Fruit fly (Drosophila melanogaster): Measurements from ENCODE around the gene Tsp26A.
A peak's percentile ranks its signal among the peaks of the same experiment; 100 is the strongest.

Gene Tsp26A

DNA sequence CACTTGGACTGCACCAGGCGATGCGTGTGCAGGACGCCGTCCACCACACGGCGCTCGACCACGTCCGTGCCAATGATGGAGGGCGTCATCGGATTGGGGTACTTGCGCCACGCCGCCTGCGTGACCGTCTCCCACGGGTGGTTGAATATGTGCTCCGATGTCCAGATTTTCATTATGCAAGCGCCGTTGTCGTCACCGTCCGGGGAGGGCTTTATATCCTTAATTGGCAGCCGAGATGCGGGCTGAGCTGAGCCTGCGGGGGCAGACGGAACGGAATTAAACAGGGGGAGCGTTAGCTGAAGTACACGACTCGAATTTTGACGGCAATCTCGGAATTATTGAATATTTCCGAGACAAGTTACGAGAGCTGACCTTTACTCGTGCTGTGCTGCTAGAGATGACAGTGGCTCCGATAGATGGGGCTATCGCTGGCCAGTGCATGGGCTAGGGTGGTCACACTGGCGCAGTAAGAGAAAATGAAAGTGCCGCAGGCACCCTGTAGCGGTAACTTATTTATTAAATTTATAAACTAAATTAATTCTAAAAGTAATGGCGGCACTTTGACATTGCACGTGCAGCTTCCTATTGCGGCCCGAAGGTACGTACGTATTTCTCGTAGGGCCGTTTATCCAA, 47.6 kb downstream of the Tsp26A start, which contains the start of gene IPIP (continued):
- TF ChIP-seq tap (tag; optimal IDR thresholded peaks at IDR 0.05) (no peak), eve (GFP tag; optimal IDR thresholded peaks at IDR 0.05) (no peak), Med (GFP tag) (peak; percentile 91), dpn (GFP tag; optimal IDR thresholded peaks at IDR 0.05) (peak; percentile 7 to 29), CG10321 (GFP tag; IDR thresholded peaks at IDR 0.05) (no peak), CG2120 (GFP tag; optimal IDR thresholded peaks at IDR 0.05) (peak; percentile 55), her (GFP tag; optimal IDR thresholded peaks at IDR 0.05) (peak; percentile 2), Spps (tag; optimal IDR thresholded peaks at IDR 0.05) (no peak), jigr1 (GFP tag; IDR thresholded peaks at IDR 0.05) (no peak; the same call in 2 of the 3 replicates), ttk (GFP tag; IDR thresholded peaks at IDR 0.05) (no peak; the same call in 1 of the 2 replicates), CG31388 (GFP tag; optimal IDR thresholded peaks at IDR 0.05) (no peak), CG8359 (GFP tag; optimal IDR thresholded peaks at IDR 0.05; ENCODE audit: borderline replicate concordance) (no peak), CG2116 (GFP tag; optimal IDR thresholded peaks at IDR 0.05) (peak; percentile 10), pnt (GFP tag; optimal IDR thresholded peaks at IDR 0.05) (no peak), CG13894 (tag; optimal IDR thresholded peaks at IDR 0.05) (no peak), CG8924 (tag; optimal IDR thresholded peaks at IDR 0.05) (peak; percentile 17), CG4707 (GFP tag; optimal IDR thresholded peaks at IDR 0.05) (no peak), trh (GFP tag; optimal IDR thresholded peaks at IDR 0.05) (no peak), CG33213 (GFP tag; optimal IDR thresholded peaks at IDR 0.05) (peak; percentile 13), stwl (tag; optimal IDR thresholded peaks at IDR 0.05) (peak; percentile 79), lmd (GFP tag; IDR thresholded peaks at IDR 0.05) (peak; percentile 49; the same call in 1 of the 2 replicates), slou (GFP tag; optimal IDR thresholded peaks at IDR 0.05) (no peak), kah (GFP tag; optimal IDR thresholded peaks at IDR 0.05) (no peak), toy (GFP tag; IDR thresholded peaks at IDR 0.05) (no peak), ssp (GFP tag; IDR thresholded peaks at IDR 0.05) (no peak), CG2889 (GFP tag; IDR thresholded peaks at IDR 0.05) (no peak), run (tag; optimal IDR thresholded peaks at IDR 0.05) (no peak), CG12744 (GFP tag; optimal IDR thresholded peaks at IDR 0.05) (no peak), GATAe (GFP tag; conservative IDR thresholded peaks at IDR 0.05) (no peak), CG30020 (tag; optimal IDR thresholded peaks at IDR 0.05) (peak; percentile 61), CG13424 (tag; optimal IDR thresholded peaks at IDR 0.05) (peak; percentile 17), klu (GFP tag; IDR thresholded peaks at IDR 0.05) (no peak), CkIIα-i1 (GFP tag; IDR thresholded peaks at IDR 0.05) (no peak), gcm (GFP tag; optimal IDR thresholded peaks at IDR 0.05) (no peak), Hr78 (GFP tag; optimal IDR thresholded peaks at IDR 0.05) (peak in 1 of 2 experiments; percentile 84), Atf3 (GFP tag; optimal IDR thresholded peaks at IDR 0.05) (no peak), Lhr (GFP tag; optimal IDR thresholded peaks at IDR 0.05) (no peak), CG30431 (GFP tag; optimal IDR thresholded peaks at IDR 0.05) (no peak), org-1 (GFP tag; optimal IDR thresholded peaks at IDR 0.05) (no peak), CG7987 (GFP tag; optimal IDR thresholded peaks at IDR 0.05) (peak; percentile 54), Eip74EF (GFP tag; optimal IDR thresholded peaks at IDR 0.05) (no peak), PHDP (tag; optimal IDR thresholded peaks at IDR 0.05) (no peak), CG6683 (GFP tag; optimal IDR thresholded peaks at IDR 0.05) (no peak), h (optimal IDR thresholded peaks at IDR 0.05) (no peak), ash1 (GFP tag; optimal IDR thresholded peaks at IDR 0.05) (no peak), jumu (GFP tag; optimal IDR thresholded peaks at IDR 0.05) (no peak), CG17359 (tag; optimal IDR thresholded peaks at IDR 0.05) (no peak), hth (optimal IDR thresholded peaks at IDR 0.05) (no peak), Max (GFP tag; optimal IDR thresholded peaks at IDR 0.05) (peak; percentile 4), ken (GFP tag; IDR thresholded peaks at IDR 0.05) (no peak), CG6689 (GFP tag; IDR thresholded peaks at IDR 0.05) (no peak)
